Fruit fly (Drosophila melanogaster): Measurements from ENCODE around the gene La.

La gene

DNA sequence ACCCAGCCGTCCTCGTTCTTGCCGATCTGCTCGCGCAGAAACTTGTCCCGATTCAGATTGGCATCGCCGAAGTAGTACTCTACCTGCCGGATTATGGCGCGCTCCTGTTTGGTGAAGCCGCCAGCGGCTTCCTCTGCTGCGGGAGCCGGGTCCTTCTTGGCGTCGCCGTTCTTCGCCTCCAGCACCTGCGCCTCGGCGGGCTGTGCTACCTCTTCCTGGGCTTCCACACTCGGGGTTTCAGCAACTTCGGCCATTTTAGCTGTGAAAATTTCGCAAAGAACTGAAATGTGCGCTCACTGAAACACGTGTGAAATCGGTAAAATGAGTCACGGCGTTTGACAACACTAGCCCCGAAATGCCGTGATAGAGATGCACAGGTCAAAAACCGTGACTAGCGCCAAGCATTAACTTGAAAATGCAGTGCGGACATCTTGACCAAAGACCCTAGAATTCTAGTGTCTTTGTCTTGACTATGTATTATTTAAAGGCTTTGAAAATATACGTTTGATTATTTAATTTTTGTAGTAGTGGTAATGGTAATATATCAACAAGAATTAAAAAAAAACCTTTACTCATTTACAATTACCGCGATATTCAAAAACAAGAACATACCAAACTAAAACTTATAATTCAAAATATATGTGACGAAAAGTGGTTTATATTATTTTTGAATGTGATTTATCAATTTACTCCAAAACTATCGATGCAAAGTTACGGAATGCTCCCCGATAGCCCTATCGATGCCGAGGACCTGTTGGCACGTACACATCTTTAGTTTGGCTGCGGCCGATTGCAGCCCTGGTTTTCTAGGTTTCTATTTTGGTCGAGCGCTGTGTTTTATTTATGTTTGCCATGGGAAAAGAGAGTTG, at the start of gene La, which contains the start of gene RtGEF (continued):
- no peak for TF ChIP-seq tgo (GFP tag; IDR thresholded peaks at IDR 0.05)
- TF ChIP-seq Adf1 (GFP tag; IDR thresholded peaks at IDR 0.05): peak; percentile 18; the same call in 1 of the 2 replicates
- no peak for TF ChIP-seq CG1832 (GFP tag; optimal IDR thresholded peaks at IDR 0.05)
- no peak for TF ChIP-seq CG6254 (GFP tag; optimal IDR thresholded peaks at IDR 0.05)
- no peak for TF ChIP-seq Lim3 (GFP tag; IDR thresholded peaks at IDR 0.05)
- peak; percentile 54 for TF ChIP-seq pnt (GFP tag; optimal IDR thresholded peaks at IDR 0.05)
- peak; percentile 36 for TF ChIP-seq CG15601 (tag; optimal IDR thresholded peaks at IDR 0.05)
- no peak for TF ChIP-seq CG31365 (tag; optimal IDR thresholded peaks at IDR 0.05)
- TF ChIP-seq CG15073 (GFP tag; optimal IDR thresholded peaks at IDR 0.05): no peak
- TF ChIP-seq Doc2 (GFP tag; IDR thresholded peaks at IDR 0.05): no peak
- no peak for TF ChIP-seq Asciz (GFP tag; optimal IDR thresholded peaks at IDR 0.05)
- TF ChIP-seq stc (GFP tag; IDR thresholded peaks at IDR 0.05): no peak
- TF ChIP-seq Ada2b (GFP tag; IDR thresholded peaks at IDR 0.05): peak; percentile 15; the same call in 1 of the 2 replicates
- no peak for TF ChIP-seq emc (GFP tag; optimal IDR thresholded peaks at IDR 0.05)
- TF ChIP-seq CG17829 (tag; optimal IDR thresholded peaks at IDR 0.05): peak; percentile 46
- TF ChIP-seq yki (optimal IDR thresholded peaks at IDR 0.05): no peak
- no peak for TF ChIP-seq Taf1 (GFP tag; IDR thresholded peaks at IDR 0.05)
- peak; percentile 66 for TF ChIP-seq Tbp (GFP tag; optimal IDR thresholded peaks at IDR 0.05)
- TF ChIP-seq fd3F (GFP tag; optimal IDR thresholded peaks at IDR 0.05): no peak
- no peak for TF ChIP-seq sqz (GFP tag; optimal IDR thresholded peaks at IDR 0.05)
- TF ChIP-seq CG1792 (GFP tag; optimal IDR thresholded peaks at IDR 0.05): no peak
- no peak for TF ChIP-seq CG3407 (GFP tag; optimal IDR thresholded peaks at IDR 0.05)
- TF ChIP-seq CG10565 (GFP tag; optimal IDR thresholded peaks at IDR 0.05): no peak
- peak; percentile 95 for TF ChIP-seq Scr (GFP tag; IDR thresholded peaks at IDR 0.05; ENCODE audit: partially characterized antibody)
- TF ChIP-seq CG6854 (GFP tag; optimal IDR thresholded peaks at IDR 0.05): no peak
- 0 out of 2 replicates have a peak, but pooled peaks have one; percentile 14 for TF ChIP-seq peb (GFP tag; IDR thresholded peaks at IDR 0.05)
- peak; percentile 4 for TF ChIP-seq PHDP (tag; optimal IDR thresholded peaks at IDR 0.05)
- peak; percentile 32 for TF ChIP-seq chn (GFP tag; optimal IDR thresholded peaks at IDR 0.05)
- peak; percentile 57 for TF ChIP-seq Hr3 (GFP tag; optimal IDR thresholded peaks at IDR 0.05)
- no peak for TF ChIP-seq CG10321 (GFP tag; IDR thresholded peaks at IDR 0.05)
- TF ChIP-seq Lhr (GFP tag; optimal IDR thresholded peaks at IDR 0.05): peak; percentile 42
- peak; percentile 65 for TF ChIP-seq slbo (GFP tag; IDR thresholded peaks at IDR 0.05)
- peak; percentile 48 for TF ChIP-seq CG4820 (GFP tag; optimal IDR thresholded peaks at IDR 0.05)
- TF ChIP-seq CG31388 (GFP tag; optimal IDR thresholded peaks at IDR 0.05): peak; percentile 24
- peak; percentile 25 for TF ChIP-seq dmrt99B (tag; optimal IDR thresholded peaks at IDR 0.05)
- TF ChIP-seq sisA (GFP tag; IDR thresholded peaks at IDR 0.05): 0 out of 2 replicates have a peak, but pooled peaks have one; percentile 3
- TF ChIP-seq schlank (tag; optimal IDR thresholded peaks at IDR 0.05): no peak
- peak; percentile 62 for TF ChIP-seq CG16863 (GFP tag; optimal IDR thresholded peaks at IDR 0.05)
- no peak for TF ChIP-seq gce (GFP tag; IDR thresholded peaks at IDR 0.05)
- peak; percentile 19 for TF ChIP-seq maf-S (GFP tag; optimal IDR thresholded peaks at IDR 0.05)
- TF ChIP-seq Gug (GFP tag; IDR thresholded peaks at IDR 0.05): peak; percentile 67; the same call in 2 of the 4 replicates
- TF ChIP-seq lab (GFP tag; optimal IDR thresholded peaks at IDR 0.05): peak; percentile 43
- TF ChIP-seq CG4360 (GFP tag; IDR thresholded peaks at IDR 0.05): no peak
- TF ChIP-seq CG6272 (GFP tag; IDR thresholded peaks at IDR 0.05): peak; percentile 59
- TF ChIP-seq gsb (GFP tag; IDR thresholded peaks at IDR 0.05): no peak
- no peak for TF ChIP-seq CG4707 (GFP tag; optimal IDR thresholded peaks at IDR 0.05)
- no peak for TF ChIP-seq cg (GFP tag; optimal IDR thresholded peaks at IDR 0.05)
- no peak for TF ChIP-seq fd64A (GFP tag; optimal IDR thresholded peaks at IDR 0.05)
- TF ChIP-seq usp (GFP tag; optimal IDR thresholded peaks at IDR 0.05): no peak
- TF ChIP-seq vnd (GFP tag; IDR thresholded peaks at IDR 0.05; ENCODE audit: partially characterized antibody): peak; percentile 95

Data from whole organism, embryonic.